Fruit fly (Drosophila melanogaster): Measurements from ENCODE around the gene tty.
A peak's percentile ranks its signal among the peaks of the same experiment; 100 is the strongest.

The tty gene

dm6 chrX:21323933-21324688, 15.4 kb downstream of the tty start, which contains the start of the genes Dd and CG1486 (continued):
- TF ChIP-seq trem (tag; optimal IDR thresholded peaks at IDR 0.05): peak; percentile 64
- TF ChIP-seq CG12155 (GFP tag; optimal IDR thresholded peaks at IDR 0.05): peak; percentile 67
- TF ChIP-seq CoRest (tag; optimal IDR thresholded peaks at IDR 0.05): peak; percentile 37
- no peak for TF ChIP-seq CG31224 (GFP tag; IDR thresholded peaks at IDR 0.05)
- no peak for TF ChIP-seq CG33557 (GFP tag; optimal IDR thresholded peaks at IDR 0.05)
- TF ChIP-seq grau (tag; optimal IDR thresholded peaks at IDR 0.05): peak; percentile 29
- peak; percentile 22 for TF ChIP-seq Max (GFP tag; optimal IDR thresholded peaks at IDR 0.05)
- TF ChIP-seq onecut (GFP tag; IDR thresholded peaks at IDR 0.05): no peak
- TF ChIP-seq Antp (GFP tag; optimal IDR thresholded peaks at IDR 0.05): peak; percentile 6
- peak; percentile 66 for TF ChIP-seq bigmax (GFP tag; optimal IDR thresholded peaks at IDR 0.05)
- TF ChIP-seq bbx (GFP tag; IDR thresholded peaks at IDR 0.05; ENCODE audit: partially characterized antibody): peak; percentile 89
- TF ChIP-seq CG8944 (GFP tag; optimal IDR thresholded peaks at IDR 0.05): no peak
- peak; percentile 17 for TF ChIP-seq D19A (tag; optimal IDR thresholded peaks at IDR 0.05)
- peak; percentile 18 for TF ChIP-seq sug (tag; optimal IDR thresholded peaks at IDR 0.05)
- peak; percentile 75 for TF ChIP-seq Doc3 (GFP tag; IDR thresholded peaks at IDR 0.05; ENCODE audit: partially characterized antibody)
- TF ChIP-seq Ets65A (GFP tag): peak; percentile 16
- no peak for TF ChIP-seq CG7928 (GFP tag; optimal IDR thresholded peaks at IDR 0.05)
- no peak for TF ChIP-seq maf-S (GFP tag; optimal IDR thresholded peaks at IDR 0.05)
- peak; percentile 66 for TF ChIP-seq pita (GFP tag; optimal IDR thresholded peaks at IDR 0.05)
- no peak for TF ChIP-seq pan (optimal IDR thresholded peaks at IDR 0.05)
- TF ChIP-seq pan (GFP tag; optimal IDR thresholded peaks at IDR 0.05 in 1 of 2, IDR thresholded peaks at IDR 0.05 in 1 of 2): peak in 1 of 2 experiments; percentile 21
- peak; percentile 90 for TF ChIP-seq Sry-δ (GFP tag; optimal IDR thresholded peaks at IDR 0.05)
- TF ChIP-seq Oli (tag; optimal IDR thresholded peaks at IDR 0.05): no peak
- TF ChIP-seq Hr78 (GFP tag; optimal IDR thresholded peaks at IDR 0.05): no peak
- TF ChIP-seq CG10543 (GFP tag; optimal IDR thresholded peaks at IDR 0.05): peak; percentile 30
- peak; percentile 41 for TF ChIP-seq CG10267 (tag; optimal IDR thresholded peaks at IDR 0.05)
- TF ChIP-seq CG8478 (optimal IDR thresholded peaks at IDR 0.05): peak; percentile 94
- TF ChIP-seq fd96Cb (tag; optimal IDR thresholded peaks at IDR 0.05): no peak
- no peak for TF ChIP-seq Hr3 (GFP tag; optimal IDR thresholded peaks at IDR 0.05)
- TF ChIP-seq ato (GFP tag; IDR thresholded peaks at IDR 0.05; ENCODE audit: partially characterized antibody): peak; percentile 70
- no peak for TF ChIP-seq Atf6 (GFP tag; IDR thresholded peaks at IDR 0.05)
- TF ChIP-seq grn (GFP tag; optimal IDR thresholded peaks at IDR 0.05): no peak
- TF ChIP-seq CG2678 (tag; optimal IDR thresholded peaks at IDR 0.05): no peak
- TF ChIP-seq seq (GFP tag; IDR thresholded peaks at IDR 0.05): no peak
- peak; percentile 64 for TF ChIP-seq CG12659 (GFP tag; optimal IDR thresholded peaks at IDR 0.05)
- no peak for TF ChIP-seq schlank (tag; optimal IDR thresholded peaks at IDR 0.05)
- peak; percentile 86 for TF ChIP-seq Dll (GFP tag; IDR thresholded peaks at IDR 0.05; ENCODE audit: partially characterized antibody)
- no peak for TF ChIP-seq CG8765 (GFP tag; IDR thresholded peaks at IDR 0.05)
- no peak for TF ChIP-seq CG4730 (GFP tag; IDR thresholded peaks at IDR 0.05)
- TF ChIP-seq CG4854 (GFP tag; optimal IDR thresholded peaks at IDR 0.05): no peak
- TF ChIP-seq CG3163 (GFP tag; optimal IDR thresholded peaks at IDR 0.05): no peak
- TF ChIP-seq CG13287 (GFP tag; IDR thresholded peaks at IDR 0.05; ENCODE audit: partially characterized antibody): peak; percentile 80
- peak; percentile 42 for TF ChIP-seq CG30020 (tag; optimal IDR thresholded peaks at IDR 0.05)
- TF ChIP-seq Nf-YC (tag; optimal IDR thresholded peaks at IDR 0.05): peak; percentile 47
- peak; percentile 85; the same call in 1 of the 2 replicates for TF ChIP-seq CG42726 (GFP tag; IDR thresholded peaks at IDR 0.05; ENCODE audit: partially characterized antibody)
- no peak for TF ChIP-seq tgo (GFP tag; IDR thresholded peaks at IDR 0.05)
- no peak for TF ChIP-seq NC2α (GFP tag; optimal IDR thresholded peaks at IDR 0.05)
- no peak for TF ChIP-seq peb (GFP tag; IDR thresholded peaks at IDR 0.05)
- TF ChIP-seq phol (tag; optimal IDR thresholded peaks at IDR 0.05): peak; percentile 51
- TF ChIP-seq Spps (tag; optimal IDR thresholded peaks at IDR 0.05): no peak
